Fruit fly (Drosophila melanogaster) whole organism, embryonic: Measurements from ENCODE around the gene CG32488.

Source experiments
- Atf6 ChIP-seq: fragments of 200-800 bp; sonication (Bioruptor generic); IDR thresholded peaks from 2 replicates; pipeline ENCODE4 v1.3.6; 2022; ENCODE audit warnings: missing biosample characterization, missing genetic modification characterization
- Bgb ChIP-seq: fragments of 200-800 bp; sonication (Bioruptor generic); IDR thresholded peaks from 2 replicates; pipeline ENCODE4 v1.3.6; 2022; ENCODE audit warnings: missing biosample characterization, missing genetic modification characterization; ENCODE audit not compliant: partially characterized antibody
- CG11247 ChIP-seq: fragments of 200-800 bp; sonication (Bioruptor generic); IDR thresholded peaks from 2 replicates; pipeline ENCODE4 v1.3.6; 2022; ENCODE audit warnings: missing biosample characterization, missing genetic modification characterization
- CG12391 ChIP-seq: fragments of 200-800 bp; sonication (Bioruptor generic); optimal IDR thresholded peaks from 3 replicates; lab custom pipeline; 2018; ENCODE audit warnings: missing biosample characterization, mild to moderate bottlenecking, missing genetic modification characterization, moderate library complexity
- CG12744 ChIP-seq: fragments of 200-800 bp; sonication (Bioruptor generic); optimal IDR thresholded peaks from 2 replicates; lab custom pipeline; 2016; ENCODE audit warnings: missing biosample characterization, missing genetic modification characterization
- CG13296 ChIP-seq: fragments of 200-800 bp; sonication (Bioruptor generic); optimal IDR thresholded peaks from 3 replicates; lab custom pipeline; 2018; ENCODE audit warnings: missing biosample characterization, mild to moderate bottlenecking, missing genetic modification characterization
- CG13624 ChIP-seq: fragments of 200-800 bp; sonication (Bioruptor generic); optimal IDR thresholded peaks from 2 replicates; lab custom pipeline; 2016; ENCODE audit warnings: missing biosample characterization, missing genetic modification characterization
- CG15269 ChIP-seq: fragments of 200-800 bp; sonication (Bioruptor generic); optimal IDR thresholded peaks from 2 replicates; lab custom pipeline; 2018; ENCODE audit warnings: missing biosample characterization, mild to moderate bottlenecking, missing genetic modification characterization, moderate library complexity
- CG15479 ChIP-seq: fragments of 200-800 bp; sonication (Bioruptor generic); optimal IDR thresholded peaks from 3 replicates; lab custom pipeline; 2019; ENCODE audit warnings: missing biosample characterization, mild to moderate bottlenecking, missing genetic modification characterization, moderate library complexity
- CG1603 ChIP-seq: fragments of 200-800 bp; sonication (Bioruptor generic); optimal IDR thresholded peaks from 2 replicates; lab custom pipeline; 2019; ENCODE audit warnings: missing biosample characterization, mild to moderate bottlenecking, missing genetic modification characterization, moderate library complexity
- CG16813 ChIP-seq: fragments of 200-800 bp; sonication (Bioruptor generic); IDR thresholded peaks from 3 replicates; pipeline ENCODE4 v1.3.6; 2022; ENCODE audit warnings: missing biosample characterization, missing genetic modification characterization; ENCODE audit not compliant: partially characterized antibody
- CG17385 ChIP-seq: fragments of 200-800 bp; sonication (Bioruptor generic); optimal IDR thresholded peaks from 3 replicates; lab custom pipeline; 2018; ENCODE audit warnings: missing biosample characterization, mild to moderate bottlenecking, missing genetic modification characterization
- CG18262 ChIP-seq: fragments of 200-800 bp; optimal IDR thresholded peaks from 3 replicates; lab custom pipeline; 2019; ENCODE audit warnings: missing biosample characterization, mild to moderate bottlenecking, missing genetic modification characterization, moderate library complexity
- CG2120 ChIP-seq: fragments of 200-800 bp; sonication (Bioruptor generic); optimal IDR thresholded peaks from 3 replicates; lab custom pipeline; 2016; ENCODE audit warnings: missing biosample characterization, missing genetic modification characterization
- CG2712 ChIP-seq: fragments of 200-800 bp; optimal IDR thresholded peaks from 3 replicates; lab custom pipeline; 2019; ENCODE audit warnings: missing biosample characterization, mild to moderate bottlenecking, missing genetic modification characterization, moderate library complexity
- CG2875 ChIP-seq: fragments of 200-800 bp; sonication (Bioruptor generic); optimal IDR thresholded peaks from 2 replicates; lab custom pipeline; 2017; ENCODE audit warnings: missing biosample characterization, mild to moderate bottlenecking, missing genetic modification characterization, missing genetic modification reagents
- CG31224 ChIP-seq: fragments of 200-800 bp; sonication (Bioruptor generic); IDR thresholded peaks from 2 replicates; pipeline ENCODE4 v1.3.6; 2022; ENCODE audit warnings: missing biosample characterization, missing genetic modification characterization
- CG7556 ChIP-seq: fragments of 200-800 bp; sonication (Bioruptor generic); optimal IDR thresholded peaks from 2 replicates; lab custom pipeline; 2017; ENCODE audit warnings: missing biosample characterization, mild to moderate bottlenecking, missing genetic modification characterization
- CG7987 ChIP-seq: fragments of 200-800 bp; sonication (Bioruptor generic); optimal IDR thresholded peaks from 2 replicates; lab custom pipeline; 2018; ENCODE audit warnings: missing biosample characterization, mild to moderate bottlenecking, missing genetic modification characterization, moderate library complexity
- CG8359 ChIP-seq: fragments of 200-800 bp; sonication (Bioruptor generic); optimal IDR thresholded peaks from 2 replicates; lab custom pipeline; 2017; ENCODE audit warnings: missing biosample characterization, mild to moderate bottlenecking, missing genetic modification characterization, borderline replicate concordance
- CG9876 ChIP-seq: fragments of 200-800 bp; sonication (Bioruptor generic); optimal IDR thresholded peaks from 2 replicates; lab custom pipeline; 2016; ENCODE audit warnings: missing biosample characterization, missing genetic modification characterization
- HmgZ ChIP-seq: fragments of 200-800 bp; sonication (Bioruptor generic); optimal IDR thresholded peaks from 2 replicates; lab custom pipeline; 2018; ENCODE audit warnings: missing biosample characterization, mild to moderate bottlenecking, missing genetic modification characterization
- Jarid2 ChIP-seq: fragments of 200-800 bp; sonication (Bioruptor generic); optimal IDR thresholded peaks from 3 replicates; lab custom pipeline; 2017; ENCODE audit warnings: mild to moderate bottlenecking, missing biosample characterization, missing genetic modification reagents, missing genetic modification characterization
- Kr ChIP-seq: fragments of 200-800 bp; sonication (Bioruptor generic); optimal IDR thresholded peaks from 2 replicates; lab custom pipeline; 2017; ENCODE audit warnings: missing biosample characterization, mild to moderate bottlenecking, missing genetic modification characterization
- Pdp1 ChIP-seq, 2 experiments: fragments of 200-800 bp; sonication (Bioruptor generic); optimal IDR thresholded peaks; 3 replicates each; lab custom pipeline; 2016; ENCODE audit warnings: missing biosample characterization in 2 of 2, missing genetic modification characterization in 2 of 2, mild to moderate bottlenecking in 1 of 2, moderate library complexity in 1 of 2
- Rfx ChIP-seq: fragments of 200-800 bp; sonication (Bioruptor generic); IDR thresholded peaks from 2 replicates; pipeline ENCODE4 v1.3.6; 2022; ENCODE audit warnings: missing biosample characterization, missing genetic modification characterization
- Side ChIP-seq: fragments of 200-800 bp; sonication (Bioruptor generic); optimal IDR thresholded peaks from 2 replicates; lab custom pipeline; 2016; ENCODE audit warnings: missing biosample characterization, missing genetic modification characterization
- Usf ChIP-seq: fragments of 200-800 bp; sonication (Bioruptor generic); optimal IDR thresholded peaks from 2 replicates; lab custom pipeline; 2017; ENCODE audit warnings: missing genotype, missing biosample characterization, missing genetic modification characterization
- crol ChIP-seq: fragments of 200-800 bp; sonication (Bioruptor generic); IDR thresholded peaks from 2 replicates; pipeline ENCODE4 v1.3.6; 2022; ENCODE audit warnings: missing biosample characterization, missing genetic modification characterization
- dan ChIP-seq: fragments of 200-800 bp; sonication (Bioruptor generic); IDR thresholded peaks from 2 replicates; pipeline ENCODE4 v1.3.6; 2022; ENCODE audit warnings: missing biosample characterization, missing genetic modification characterization
- dmrt99B ChIP-seq: fragments of 200-800 bp; sonication (Bioruptor generic); optimal IDR thresholded peaks from 2 replicates; lab custom pipeline; 2018; ENCODE audit warnings: missing biosample characterization, mild to moderate bottlenecking, missing genetic modification characterization, moderate library complexity
- gem ChIP-seq: fragments of 200-800 bp; sonication (Bioruptor generic); optimal IDR thresholded peaks from 2 replicates; lab custom pipeline; 2019; ENCODE audit warnings: missing biosample characterization, mild to moderate bottlenecking, missing genetic modification characterization, moderate library complexity
- insv ChIP-seq, 2 experiments: fragments of 200-800 bp; sonication (Bioruptor generic); optimal IDR thresholded peaks; 3 replicates each; lab custom pipeline; 2016 to 2018; ENCODE audit warnings: missing biosample characterization in 2 of 2, missing genetic modification characterization in 2 of 2
- kah ChIP-seq: fragments of 200-800 bp; sonication (Bioruptor generic); optimal IDR thresholded peaks from 2 replicates; lab custom pipeline; 2018; ENCODE audit warnings: missing biosample characterization, mild to moderate bottlenecking, missing genetic modification characterization
- knrl ChIP-seq: fragments of 200-800 bp; sonication (Bioruptor generic); IDR thresholded peaks from 3 replicates; pipeline ENCODE4 v1.3.6; 2022; ENCODE audit warnings: missing biosample characterization, missing genetic modification characterization; ENCODE audit not compliant: partially characterized antibody
- oc ChIP-seq: fragments of 200-800 bp; sonication (Bioruptor generic); optimal IDR thresholded peaks from 2 replicates; lab custom pipeline; 2018; ENCODE audit warnings: missing biosample characterization, mild to moderate bottlenecking, missing genetic modification characterization, moderate library complexity
- otp ChIP-seq: fragments of 200-800 bp; sonication (Bioruptor generic); IDR thresholded peaks from 3 replicates; pipeline ENCODE4, ENCODE4 v1.3.6; 2022; ENCODE audit warnings: missing biosample characterization, missing genetic modification characterization
- ranshi ChIP-seq: fragments of 200-800 bp; sonication (Bioruptor generic); IDR thresholded peaks from 2 replicates; pipeline ENCODE4 v1.3.6; 2022; ENCODE audit warnings: missing biosample characterization, missing genetic modification characterization
- rib ChIP-seq: fragments of 200-800 bp; sonication (Bioruptor generic); IDR thresholded peaks from 2 replicates; pipeline ENCODE4 v1.3.6; 2022; ENCODE audit warnings: missing biosample characterization, missing genetic modification characterization
- ro ChIP-seq: fragments of 200-800 bp; sonication (Bioruptor generic); IDR thresholded peaks from 2 replicates; pipeline ENCODE4 v1.3.6; 2022; ENCODE audit warnings: missing biosample characterization, missing genetic modification characterization
- sd ChIP-seq: fragments of 200-800 bp; sonication (Bioruptor generic); optimal IDR thresholded peaks from 3 replicates; lab custom pipeline; 2018; ENCODE audit warnings: missing biosample characterization, mild to moderate bottlenecking, missing genetic modification characterization, moderate library complexity
- tgo ChIP-seq: fragments of 200-800 bp; sonication (Bioruptor generic); IDR thresholded peaks from 3 replicates; pipeline ENCODE4 v1.3.6; 2022; ENCODE audit warnings: missing biosample characterization, missing genetic modification characterization
- ttk ChIP-seq: fragments of 200-800 bp; sonication (Bioruptor generic); IDR thresholded peaks from 2 replicates; pipeline ENCODE4 v2.1.2; 2022; ENCODE audit warnings: missing biosample characterization, missing genetic modification characterization
- unpg ChIP-seq: fragments of 200-800 bp; sonication (Bioruptor generic); optimal IDR thresholded peaks from 3 replicates; lab custom pipeline; 2018; ENCODE audit warnings: missing biosample characterization, mild to moderate bottlenecking, missing genetic modification characterization, moderate library complexity
- vnd ChIP-seq: fragments of 200-800 bp; sonication (Bioruptor generic); IDR thresholded peaks from 3 replicates; pipeline ENCODE4 v1.3.6; 2022; ENCODE audit warnings: missing biosample characterization, missing genetic modification characterization; ENCODE audit not compliant: partially characterized antibody
- z ChIP-seq: fragments of 200-800 bp; sonication (Bioruptor generic); IDR thresholded peaks from 3 replicates; pipeline ENCODE4 v1.3.6; 2022; ENCODE audit warnings: missing biosample characterization, missing genetic modification characterization
- zfh1 ChIP-seq: fragments of 200-800 bp; sonication (Bioruptor generic); IDR thresholded peaks from 3 replicates; pipeline ENCODE4 v1.3.6; 2022; ENCODE audit warnings: missing biosample characterization, missing genetic modification characterization

CG32488 gene

DNA sequence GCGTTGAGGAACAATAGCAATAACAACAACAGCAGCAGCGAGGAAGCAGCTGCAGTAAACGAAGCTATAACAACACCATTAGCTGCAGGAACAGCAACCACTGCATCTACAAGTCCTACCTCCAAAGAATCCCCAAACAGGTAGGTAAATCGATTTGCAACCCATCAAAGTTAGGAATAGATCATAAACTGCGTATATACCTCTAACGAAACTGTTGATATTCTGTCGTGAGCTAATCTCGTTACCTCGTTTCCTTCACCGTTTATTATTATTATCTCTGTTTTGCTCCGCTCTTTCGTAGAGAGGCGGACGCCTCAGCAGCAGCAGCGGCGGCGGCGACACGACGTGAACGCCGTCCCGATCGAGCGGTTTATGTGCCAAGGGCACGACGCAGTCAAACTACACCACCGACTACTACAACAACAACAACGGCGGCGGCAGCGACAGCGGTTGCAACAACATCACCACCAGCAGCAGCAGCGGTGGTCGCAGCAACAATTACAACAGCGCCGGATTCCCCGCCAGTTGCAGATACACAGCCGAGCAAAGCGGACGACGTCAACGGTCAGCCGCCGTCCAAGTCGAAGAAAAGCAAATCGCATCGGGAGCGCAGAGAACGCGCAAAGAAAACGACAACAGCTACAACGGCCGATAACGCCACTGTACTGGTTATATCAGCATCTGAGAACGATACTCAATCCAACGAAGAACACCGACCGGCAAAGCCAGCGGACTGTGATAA lies 22.1 kb upstream of the CG32488 start (continued):
- no peak for TF ChIP-seq CG11247 (GFP tag; lab: Robert Waterston, UW)
- peak; percentile 29 for TF ChIP-seq sd (tag; lab: Kevin White, UChicago)
- TF ChIP-seq CG13296: peak; percentile 1
- TF ChIP-seq Bgb: peak; percentile 25; the same call in 1 of the 2 replicates
- TF ChIP-seq tgo (GFP tag; lab: Robert Waterston, UW): no peak
- TF ChIP-seq ro (GFP tag; lab: Robert Waterston, UW): no peak
- TF ChIP-seq CG7987 (GFP tag; lab: Kevin White, UChicago): peak; percentile 21
- TF ChIP-seq dmrt99B (tag; lab: Kevin White, UChicago): peak; percentile 2
- no peak for TF ChIP-seq z (GFP tag; lab: Robert Waterston, UW)
- TF ChIP-seq CG12744 (GFP tag; lab: Kevin White, UChicago): no peak
- TF ChIP-seq kah: peak; percentile 27
- TF ChIP-seq CG7556 (GFP tag; lab: Kevin White, UChicago): no peak
- peak; percentile 67; the same call in 2 of the 3 replicates for TF ChIP-seq zfh1 (GFP tag; lab: Robert Waterston, UW)
- peak; percentile 32; the same call in 1 of the 2 replicates for TF ChIP-seq Rfx (GFP tag; lab: Robert Waterston, UW)
- TF ChIP-seq oc: peak; percentile 20
- TF ChIP-seq Atf6: 0 out of 2 replicates have a peak, but pooled peaks have one; percentile 37
- no peak for TF ChIP-seq Usf (GFP tag; lab: Kevin White, UChicago)
- peak; percentile 64 for TF ChIP-seq Kr (GFP tag; lab: Kevin White, UChicago)
- TF ChIP-seq CG15479 (GFP tag; lab: Kevin White, UChicago): peak; percentile 99
- TF ChIP-seq CG1603 (tag; lab: Kevin White, UChicago): no peak
- TF ChIP-seq CG8359 (GFP tag; lab: Kevin White, UChicago): peak; percentile 1
- TF ChIP-seq crol (GFP tag; lab: Robert Waterston, UW): peak; percentile 48; the same call in 1 of the 2 replicates
- no peak for TF ChIP-seq dan (GFP tag; lab: Robert Waterston, UW)
- peak; percentile 48; the same call in 1 of the 3 replicates for TF ChIP-seq otp
- no peak for TF ChIP-seq CG9876 (GFP tag; lab: Kevin White, UChicago)
- TF ChIP-seq CG2712 (tag; lab: Kevin White, UChicago): peak; percentile 32
- TF ChIP-seq CG12391 (tag; lab: Kevin White, UChicago): peak; percentile 7
- no peak for TF ChIP-seq unpg (GFP tag; lab: Kevin White, UChicago)
- TF ChIP-seq knrl (GFP tag; lab: Robert Waterston, UW): no peak
- peak; percentile 39; the same call in 1 of the 2 replicates for TF ChIP-seq rib (GFP tag; lab: Robert Waterston, UW)
- TF ChIP-seq gem: no peak
- no peak for TF ChIP-seq CG2875
- TF ChIP-seq CG2120 (GFP tag; lab: Kevin White, UChicago): no peak
- TF ChIP-seq Jarid2 (GFP tag; lab: Kevin White, UChicago): peak; percentile 34
- peak; percentile 30 for TF ChIP-seq CG15269
- TF ChIP-seq vnd: 0 out of 3 replicates have a peak, but pooled peaks have one; percentile 15
- peak; percentile 12 for TF ChIP-seq HmgZ
- peak; percentile 33 for TF ChIP-seq CG13624 (GFP tag; lab: Kevin White, UChicago)
- peak; percentile 93 for TF ChIP-seq CG31224 (GFP tag; lab: Robert Waterston, UW)
- TF ChIP-seq insv (GFP tag; optimal IDR thresholded peaks at IDR 0.05; lab: Kevin White, UChicago): peak in 1 of 2 experiments; percentile 12
- peak; percentile 28; the same call in 1 of the 2 replicates for TF ChIP-seq ranshi
- TF ChIP-seq CG17385 (GFP tag; lab: Kevin White, UChicago): peak; percentile 4
- TF ChIP-seq Pdp1 (GFP tag; optimal IDR thresholded peaks at IDR 0.05; lab: Kevin White, UChicago): peak in 1 of 2 experiments; percentile 89
- no peak for TF ChIP-seq ttk
- TF ChIP-seq Side: no peak
- 0 out of 3 replicates have a peak, but pooled peaks have one; percentile 7 for TF ChIP-seq CG16813
- TF ChIP-seq CG18262: peak; percentile 13
